Worm (Caenorhabditis elegans) whole organism, late embryonic: Measurements from ENCODE around the gene F44D12.2.

Source experiments
- C38D4.7 ChIP-seq: fragments of 200-800 bp; sonication (Bioruptor generic); optimal IDR thresholded peaks from 2 replicates; lab custom pipeline; 2018; ENCODE audit warnings: mild to moderate bottlenecking, missing genetic modification characterization, moderate library complexity, missing compliant biosample characterization
- F13H6.1 ChIP-seq: sonication (generic microtip); optimal IDR thresholded peaks from 2 replicates; lab custom pipeline; 2016; ENCODE audit warnings: missing genetic modification characterization, missing compliant biosample characterization
- K02D7.2 ChIP-seq: sonication (generic microtip); optimal IDR thresholded peaks from 2 replicates; lab custom pipeline; 2017; ENCODE audit warnings: mild to moderate bottlenecking, missing genetic modification characterization, missing compliant biosample characterization
- ahr-1 ChIP-seq: sonication (generic microtip); optimal IDR thresholded peaks from 2 replicates; lab custom pipeline; 2016; ENCODE audit warnings: missing genetic modification characterization, missing compliant biosample characterization
- ceh-14 ChIP-seq: sonication (generic microtip); optimal IDR thresholded peaks from 2 replicates; lab custom pipeline; 2016; ENCODE audit warnings: missing genotype, missing genetic modification characterization, missing compliant biosample characterization
- ceh-24 ChIP-seq: sonication (generic microtip); optimal IDR thresholded peaks from 2 replicates; lab custom pipeline; 2016; ENCODE audit warnings: mild to moderate bottlenecking, missing genetic modification characterization, missing compliant biosample characterization
- ceh-31 ChIP-seq: sonication (generic microtip); optimal IDR thresholded peaks from 2 replicates; lab custom pipeline; 2016; ENCODE audit warnings: missing genetic modification characterization, missing compliant biosample characterization
- dve-1 ChIP-seq: sonication (generic microtip); optimal IDR thresholded peaks from 2 replicates; lab custom pipeline; 2017; ENCODE audit warnings: antibody characterized with exemption, mild to moderate bottlenecking, missing genetic modification characterization, missing compliant biosample characterization
- elt-2 ChIP-seq: sonication (generic microtip); optimal IDR thresholded peaks from 2 replicates; lab custom pipeline; 2016; ENCODE audit warnings: missing genetic modification reagents, missing genetic modification characterization, missing compliant biosample characterization
- elt-4 ChIP-seq: sonication (generic microtip); optimal IDR thresholded peaks from 2 replicates; lab custom pipeline; 2016; ENCODE audit warnings: missing genetic modification characterization, missing compliant biosample characterization
- fkh-10 ChIP-seq: fragments of 150-350 bp; optimal IDR thresholded peaks from 2 replicates; lab custom pipeline; 2014; ENCODE audit warnings: missing biosample characterization, missing genetic modification reagents, missing genetic modification characterization
- hlh-13 ChIP-seq: fragments of 200-800 bp; sonication (Bioruptor generic); optimal IDR thresholded peaks from 2 replicates; lab custom pipeline; 2018; ENCODE audit warnings: mild to moderate bottlenecking, missing genetic modification characterization, missing compliant biosample characterization
- hlh-15 ChIP-seq: sonication (generic microtip); optimal IDR thresholded peaks from 2 replicates; lab custom pipeline; 2016; ENCODE audit warnings: missing genetic modification characterization, missing compliant biosample characterization
- lin-11 ChIP-seq: fragments of 200-800 bp; sonication (Bioruptor generic); optimal IDR thresholded peaks from 2 replicates; lab custom pipeline; 2018; ENCODE audit warnings: mild to moderate bottlenecking, missing genetic modification characterization, missing compliant biosample characterization
- nhr-232 ChIP-seq: sonication (generic microtip); optimal IDR thresholded peaks from 2 replicates; lab custom pipeline; 2016; ENCODE audit warnings: missing genetic modification characterization, missing compliant biosample characterization
- npax-4 ChIP-seq: sonication (generic microtip); optimal IDR thresholded peaks from 2 replicates; lab custom pipeline; 2016; ENCODE audit warnings: missing genetic modification characterization, missing compliant biosample characterization
- odd-2 ChIP-seq: sonication (generic microtip); optimal IDR thresholded peaks from 2 replicates; lab custom pipeline; 2017; ENCODE audit warnings: antibody characterized with exemption, mild to moderate bottlenecking, missing genetic modification characterization, missing compliant biosample characterization
- pat-9 ChIP-seq: fragments of 200-800 bp; sonication (Bioruptor generic); optimal IDR thresholded peaks from 2 replicates; lab custom pipeline; 2018; ENCODE audit warnings: mild to moderate bottlenecking, missing genetic modification characterization, moderate library complexity, missing compliant biosample characterization
- pax-1 ChIP-seq: fragments of 150-350 bp; optimal IDR thresholded peaks from 2 replicates; lab custom pipeline; 2014; ENCODE audit warnings: missing biosample characterization, missing genetic modification characterization
- pha-2 ChIP-seq: sonication (generic microtip); optimal IDR thresholded peaks from 2 replicates; lab custom pipeline; 2017; ENCODE audit warnings: mild to moderate bottlenecking, missing genetic modification characterization, missing compliant biosample characterization
- pqm-1 ChIP-seq: sonication (generic microtip); optimal IDR thresholded peaks from 2 replicates; lab custom pipeline; 2016; ENCODE audit warnings: missing genetic modification characterization, missing compliant biosample characterization
- rnt-1 ChIP-seq: sonication (generic microtip); optimal IDR thresholded peaks from 2 replicates; lab custom pipeline; 2016; ENCODE audit warnings: missing genetic modification characterization, missing compliant biosample characterization
- sox-4 ChIP-seq: sonication (generic microtip); optimal IDR thresholded peaks from 2 replicates; lab custom pipeline; 2017; ENCODE audit warnings: mild to moderate bottlenecking, missing genetic modification characterization, inconsistent platforms, missing compliant biosample characterization
- tbx-2 ChIP-seq: sonication (generic microtip); optimal IDR thresholded peaks from 2 replicates; lab custom pipeline; 2016; ENCODE audit warnings: missing genetic modification characterization, missing compliant biosample characterization
- unc-3 ChIP-seq, 2 experiments: fragments of 200-800 bp in 1 of 2; sonication (Bioruptor generic) in 1 of 2; sonication (generic microtip) in 1 of 2; conservative IDR thresholded peaks in 1 of 2; optimal IDR thresholded peaks in 1 of 2; 2 replicates each; pipeline versions ENCODE4 v1.3.6 to Lab custom; 2016 to 2022; ENCODE audit warnings: missing compliant biosample characterization in 2 of 2, missing genetic modification characterization in 2 of 2, missing genetic modification reagents in 1 of 2
- unc-55 ChIP-seq: sonication (generic microtip); optimal IDR thresholded peaks from 2 replicates; lab custom pipeline; 2017; ENCODE audit warnings: missing biosample characterization, missing genetic modification reagents, missing genetic modification characterization
- unc-86 ChIP-seq: sonication (generic microtip); optimal IDR thresholded peaks from 2 replicates; lab custom pipeline; 2016; ENCODE audit warnings: missing genetic modification characterization, missing compliant biosample characterization

Gene F44D12.2

DNA sequence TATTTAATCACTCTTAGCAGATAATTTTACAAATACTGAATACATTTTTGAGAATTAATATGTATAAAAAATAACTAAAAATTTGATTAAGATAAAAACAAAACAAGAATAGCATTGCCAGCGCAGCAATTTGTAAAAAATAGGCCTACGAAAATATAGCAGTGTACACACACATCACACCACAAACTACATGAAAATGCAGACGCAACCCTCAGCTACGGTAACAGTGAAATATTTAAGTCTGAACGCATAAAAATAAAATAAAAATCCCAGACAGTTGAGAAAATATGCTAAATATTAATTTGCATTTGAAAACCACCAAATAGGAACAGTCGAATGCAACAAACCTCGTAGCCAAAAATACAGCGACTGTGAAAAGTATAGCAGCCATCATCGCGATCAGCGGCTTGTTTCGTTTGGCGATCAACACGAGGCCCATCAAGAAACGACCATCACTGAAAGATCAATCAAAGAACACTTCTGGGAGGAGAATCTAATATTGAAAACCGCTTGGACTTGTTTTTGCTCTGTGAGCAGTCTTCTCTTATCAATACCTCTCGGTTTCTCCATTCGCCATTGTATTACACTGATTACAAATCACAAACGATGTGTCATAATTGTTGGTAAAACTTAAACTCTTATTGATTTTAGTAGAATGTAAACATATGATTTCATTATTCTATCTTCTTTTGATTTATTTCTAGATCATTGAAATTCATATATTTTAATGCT, 18.9 kb downstream of the F44D12.2 start, which contains the start of gene pyp-1:
TSS of gene pyp-1 (minus strand) at position 439 of the 732 bp plus-strand sequence.
- TF ChIP-seq hlh-15 (no peak), elt-2 (tag; lab: Kevin White, UChicago) (peak; percentile 6), nhr-232 (tag; lab: Kevin White, UChicago) (no peak), fkh-10 (GFP tag; lab: Kevin White, UChicago) (no peak)

DNA sequence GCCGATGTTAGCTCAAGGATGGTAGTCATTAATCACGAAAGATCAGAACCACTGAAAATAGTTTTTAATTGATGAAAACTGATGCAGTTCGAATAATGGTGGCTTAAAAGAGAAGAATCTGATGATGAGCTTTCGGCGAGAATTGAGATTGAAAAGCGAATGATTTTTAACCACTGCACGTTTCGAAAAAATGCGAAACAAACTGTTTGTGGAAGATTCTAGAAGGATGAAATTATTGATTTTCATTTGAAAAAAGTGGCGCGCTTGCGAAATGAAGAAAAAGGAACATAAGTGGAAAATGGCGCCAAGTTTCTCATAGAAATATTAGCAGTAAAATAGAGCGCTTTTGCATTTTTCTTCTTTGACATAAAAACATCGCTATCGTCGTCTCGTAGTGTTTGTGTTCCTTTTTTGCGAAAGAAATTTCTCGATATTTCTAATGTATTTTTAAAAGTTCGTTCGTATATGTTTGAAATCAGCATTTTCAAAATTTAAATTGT, 22.6 kb downstream of the F44D12.2 start, which contains the start of gene uba-1:
TSS of gene uba-1 (minus strand) at position 51 of the 500 bp plus-strand sequence.
- TF ChIP-seq ahr-1 (tag; lab: Kevin White, UChicago), result no peak
- TF ChIP-seq ceh-14, result no peak
- no peak for TF ChIP-seq hlh-13 (GFP tag; lab: Kevin White, UChicago)
- TF ChIP-seq unc-86 (tag; lab: Kevin White, UChicago), result no peak
- no peak for TF ChIP-seq pha-2 (tag; lab: Kevin White, UChicago)
- no peak for TF ChIP-seq npax-4 (tag; lab: Kevin White, UChicago)
- no peak for TF ChIP-seq F13H6.1 (tag; lab: Kevin White, UChicago)
- TF ChIP-seq tbx-2, result no peak
- no peak for TF ChIP-seq pat-9 (tag; lab: Kevin White, UChicago)
- TF ChIP-seq unc-3 (GFP tag; conservative IDR thresholded peaks at IDR 0.05; lab: Robert Waterston, UW), result no peak
- no peak for TF ChIP-seq unc-3 (tag; optimal IDR thresholded peaks at IDR 0.05; lab: Kevin White, UChicago)
- TF ChIP-seq elt-4 (tag; lab: Kevin White, UChicago), result no peak

DNA sequence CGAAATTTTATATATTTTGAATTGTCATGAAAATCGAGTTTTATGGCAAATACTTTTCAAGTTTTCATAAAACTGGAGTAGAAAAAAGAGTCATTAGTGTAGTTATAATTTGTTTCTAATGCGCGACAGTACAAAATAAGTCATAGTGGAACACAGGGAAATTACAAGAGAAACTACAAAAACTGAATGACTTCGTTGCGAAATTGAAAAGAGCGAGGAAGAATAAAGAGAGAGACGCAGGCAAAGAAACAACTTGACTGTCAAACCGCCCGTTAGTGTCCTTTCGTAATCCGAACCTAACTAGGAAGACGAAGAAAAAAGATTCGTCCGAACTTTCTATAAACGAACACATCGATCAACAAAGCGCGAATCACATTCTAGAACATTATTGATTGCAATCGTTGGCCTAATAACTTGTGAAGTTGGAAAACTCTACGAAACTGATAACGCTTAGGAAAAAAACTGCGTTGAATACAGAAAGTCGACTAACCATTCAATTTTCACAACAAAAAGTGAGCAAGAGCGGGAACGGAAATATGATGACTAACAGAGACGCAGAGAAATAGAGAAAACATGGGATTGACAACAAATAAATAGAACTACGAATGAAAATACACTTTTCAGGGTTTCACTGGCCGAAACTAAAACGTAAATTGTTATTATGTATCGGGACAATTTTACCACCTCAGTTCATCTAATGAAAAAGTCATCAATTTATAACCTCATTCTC, 24.0 kb downstream of the F44D12.2 start:
- no peak for TF ChIP-seq pqm-1 (tag; lab: Kevin White, UChicago)
- no peak for TF ChIP-seq ceh-31
- TF ChIP-seq sox-4 (tag; lab: Kevin White, UChicago), result no peak
- no peak for TF ChIP-seq C38D4.7 (GFP tag; lab: Kevin White, UChicago)
- TF ChIP-seq rnt-1 (tag; lab: Kevin White, UChicago), result no peak
- TF ChIP-seq lin-11 (tag; lab: Kevin White, UChicago), result no peak
- no peak for TF ChIP-seq K02D7.2

DNA sequence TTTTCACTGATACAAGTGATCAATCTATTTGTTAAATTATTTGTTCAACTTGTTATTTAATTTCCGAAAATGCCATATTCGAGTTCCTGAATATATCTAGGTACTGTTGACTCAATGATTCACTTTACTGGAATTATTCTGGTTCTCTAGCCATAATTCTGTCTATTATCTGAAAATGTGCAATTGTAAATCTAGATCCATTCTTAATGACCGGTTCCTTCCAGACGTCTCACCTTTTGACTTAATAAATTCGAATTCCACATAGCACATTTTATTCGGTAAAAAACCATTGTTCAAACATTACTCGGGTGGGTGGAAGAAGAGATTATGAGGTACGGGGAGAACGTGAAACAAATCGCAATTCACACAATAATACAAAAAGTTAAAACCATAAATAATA, 28.1 kb downstream of the F44D12.2 start:
- TF ChIP-seq ceh-31, result no peak
- no peak for TF ChIP-seq dve-1 (tag; lab: Kevin White, UChicago)
- TF ChIP-seq F13H6.1 (tag; lab: Kevin White, UChicago), result no peak
- no peak for TF ChIP-seq fkh-10 (GFP tag; lab: Kevin White, UChicago)
- TF ChIP-seq pax-1 (tag; lab: Kevin White, UChicago), result no peak
- TF ChIP-seq pha-2 (tag; lab: Kevin White, UChicago), result no peak

DNA sequence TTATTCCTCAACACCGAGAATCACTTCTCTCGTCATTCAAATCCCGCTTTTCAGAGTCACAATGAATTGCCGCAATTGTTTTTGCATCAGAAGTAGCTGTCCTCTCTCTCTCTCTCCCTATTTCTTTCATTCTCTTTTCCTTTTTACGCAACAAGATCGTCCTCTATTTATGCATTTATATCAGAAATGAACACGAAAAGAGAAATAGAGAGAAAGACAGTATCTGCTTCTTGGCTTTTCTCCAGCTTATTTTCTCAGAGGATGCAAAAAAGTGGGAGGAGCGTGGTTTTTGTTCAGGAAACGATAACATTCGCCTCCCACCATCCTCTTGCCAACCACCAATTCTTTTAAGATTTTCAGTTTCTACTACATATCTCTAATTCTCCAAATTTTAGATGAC, 34.6 kb downstream of the F44D12.2 start, which contains the start of gene mam-2:
TSS of gene mam-2 (plus strand) at position 301 of the 400 bp plus-strand sequence.
- no peak for TF ChIP-seq unc-55 (GFP tag; lab: Kevin White, UChicago)
- TF ChIP-seq ceh-24, result no peak

DNA sequence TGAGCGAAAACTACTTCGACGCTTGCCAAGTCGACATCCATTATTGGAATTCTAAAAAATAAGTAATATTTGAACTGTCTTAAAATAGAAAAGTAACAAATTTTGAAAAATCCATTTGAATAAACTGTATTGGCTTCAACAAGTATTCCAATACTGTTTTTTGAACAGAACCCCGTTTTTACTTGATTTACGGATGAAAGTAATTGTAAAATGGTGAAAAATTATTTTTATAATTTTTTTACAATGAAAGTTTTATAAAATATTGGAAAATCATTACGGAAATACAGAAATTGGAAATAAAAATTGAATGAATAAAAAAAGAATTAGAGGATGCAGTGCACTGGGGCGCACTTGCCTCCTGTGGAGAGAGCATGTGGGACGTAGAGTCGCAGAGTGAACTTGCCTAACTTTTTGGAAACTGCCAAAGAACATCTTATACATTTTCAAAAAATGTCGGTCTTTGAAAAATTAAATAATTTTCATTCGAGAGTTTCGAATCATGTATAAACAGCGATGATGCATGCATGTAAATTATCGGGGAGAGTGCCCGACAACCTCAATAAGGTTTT, 35.2 kb downstream of the F44D12.2 start, which contains the start of gene rrp-1:
TSS of gene rrp-1 (minus strand) at position 51 of the 569 bp plus-strand sequence.
- no peak for TF ChIP-seq rnt-1 (tag; lab: Kevin White, UChicago)
- no peak for TF ChIP-seq F13H6.1 (tag; lab: Kevin White, UChicago)
- no peak for TF ChIP-seq ceh-31
- TF ChIP-seq elt-4 (tag; lab: Kevin White, UChicago), result no peak
- TF ChIP-seq odd-2, result no peak
- TF ChIP-seq, all 69 proteins: peak for 0
